Fruit fly (Drosophila melanogaster) whole organism, embryonic: ENCODE measurements around the gene Amun.

Experiments used
- BEAF-32 ChIP-seq: fragments of 200-800 bp; sonication (Bioruptor generic); optimal IDR thresholded peaks from 3 replicates; lab custom pipeline; 2017; ENCODE audit warnings: missing biosample characterization, missing genetic modification characterization, mild to moderate bottlenecking, moderate library complexity, missing genetic modification reagents
- CG10274 ChIP-seq: fragments of 200-800 bp; sonication (Bioruptor generic); optimal IDR thresholded peaks from 3 replicates; lab custom pipeline; 2017; ENCODE audit warnings: missing biosample characterization, mild to moderate bottlenecking, missing genetic modification characterization
- CG10654 ChIP-seq: fragments of 200-800 bp; sonication (Bioruptor generic); optimal IDR thresholded peaks from 2 replicates; lab custom pipeline; 2016; ENCODE audit warnings: missing biosample characterization, missing genetic modification characterization
- CG11398 ChIP-seq: fragments of 200-800 bp; sonication (Bioruptor generic); optimal IDR thresholded peaks from 2 replicates; lab custom pipeline; 2016; ENCODE audit warnings: missing biosample characterization, missing genetic modification characterization
- CG11560 ChIP-seq: fragments of 200-800 bp; sonication (Bioruptor generic); IDR thresholded peaks from 3 replicates; pipeline ENCODE4 v1.3.6; 2022; ENCODE audit warnings: missing biosample characterization, missing genetic modification characterization
- CG12744 ChIP-seq: fragments of 200-800 bp; sonication (Bioruptor generic); optimal IDR thresholded peaks from 2 replicates; lab custom pipeline; 2016; ENCODE audit warnings: missing biosample characterization, missing genetic modification characterization
- CG13123 ChIP-seq: fragments of 200-800 bp; sonication (Bioruptor generic); optimal IDR thresholded peaks from 2 replicates; lab custom pipeline; 2016; ENCODE audit warnings: missing biosample characterization, missing genetic modification characterization
- CG13775 ChIP-seq: fragments of 200-800 bp; sonication (Bioruptor generic); optimal IDR thresholded peaks from 3 replicates; lab custom pipeline; 2017; ENCODE audit warnings: missing biosample characterization, mild to moderate bottlenecking, missing genetic modification characterization
- CG15696 ChIP-seq: fragments of 200-800 bp; sonication (Bioruptor generic); optimal IDR thresholded peaks from 2 replicates; lab custom pipeline; 2019; ENCODE audit warnings: missing biosample characterization, mild to moderate bottlenecking, missing genetic modification characterization, moderate library complexity
- CG2712 ChIP-seq: fragments of 200-800 bp; optimal IDR thresholded peaks from 3 replicates; lab custom pipeline; 2019; ENCODE audit warnings: missing biosample characterization, mild to moderate bottlenecking, missing genetic modification characterization, moderate library complexity
- CG32532 ChIP-seq: fragments of 200-800 bp; sonication (Bioruptor generic); IDR thresholded peaks from 2 replicates; pipeline ENCODE4 v1.3.6; 2022; ENCODE audit warnings: missing biosample characterization, missing genetic modification characterization
- CG3407 ChIP-seq: fragments of 200-800 bp; sonication (Bioruptor generic); optimal IDR thresholded peaks from 2 replicates; lab custom pipeline; 2018; ENCODE audit warnings: missing biosample characterization, mild to moderate bottlenecking, missing genetic modification characterization
- CG34224 ChIP-seq: fragments of 200-800 bp; sonication (Bioruptor generic); IDR thresholded peaks from 3 replicates; pipeline ENCODE4 v1.3.6; 2022; ENCODE audit warnings: missing biosample characterization, missing genetic modification characterization; ENCODE audit not compliant: partially characterized antibody
- CG4404 ChIP-seq: fragments of 200-800 bp; sonication (Bioruptor generic); IDR thresholded peaks from 2 replicates; pipeline ENCODE4 v1.3.6; 2022; ENCODE audit warnings: missing biosample characterization, missing genetic modification characterization
- CG6254 ChIP-seq: fragments of 200-800 bp; sonication (Bioruptor generic); optimal IDR thresholded peaks from 3 replicates; lab custom pipeline; 2017; ENCODE audit warnings: mild to moderate bottlenecking, missing biosample characterization, missing genetic modification reagents, missing genetic modification characterization
- CG6765 ChIP-seq: fragments of 200-800 bp; sonication (Bioruptor generic); optimal IDR thresholded peaks from 3 replicates; lab custom pipeline; 2017; ENCODE audit warnings: missing biosample characterization, mild to moderate bottlenecking, missing genetic modification characterization
- CG6854 ChIP-seq: fragments of 200-800 bp; sonication (Bioruptor generic); optimal IDR thresholded peaks from 3 replicates; lab custom pipeline; 2017; ENCODE audit warnings: missing biosample characterization, mild to moderate bottlenecking, missing genetic modification characterization
- CG7786 ChIP-seq: fragments of 200-800 bp; sonication (Bioruptor generic); optimal IDR thresholded peaks from 2 replicates; lab custom pipeline; 2016; ENCODE audit warnings: missing biosample characterization, missing genetic modification characterization
- CG9932 ChIP-seq: fragments of 200-800 bp; sonication (Bioruptor generic); IDR thresholded peaks from 2 replicates; pipeline ENCODE4 v1.3.6; 2022; ENCODE audit warnings: missing biosample characterization, missing genetic modification characterization
- Chrac-16 ChIP-seq: fragments of 200-800 bp; sonication (Bioruptor generic); optimal IDR thresholded peaks from 3 replicates; lab custom pipeline; 2016; ENCODE audit warnings: missing biosample characterization, missing genetic modification characterization
- E2f1 ChIP-seq: fragments of 200-800 bp; sonication (Bioruptor generic); IDR thresholded peaks from 2 replicates; pipeline ENCODE4 v1.3.6; 2022; ENCODE audit warnings: missing biosample characterization, missing genetic modification characterization
- Fer2 ChIP-seq: fragments of 200-800 bp; sonication (Bioruptor generic); optimal IDR thresholded peaks from 2 replicates; lab custom pipeline; 2018; ENCODE audit warnings: missing biosample characterization, mild to moderate bottlenecking, missing genetic modification characterization, moderate library complexity
- HmgD ChIP-seq: fragments of 200-800 bp; sonication (Bioruptor generic); optimal IDR thresholded peaks from 3 replicates; lab custom pipeline; 2016; ENCODE audit warnings: missing biosample characterization, missing genetic modification characterization
- Mrtf ChIP-seq: fragments of 200-800 bp; sonication (Bioruptor generic); IDR thresholded peaks from 3 replicates; pipeline ENCODE4 v1.3.6; 2022; ENCODE audit warnings: missing biosample characterization, missing genetic modification characterization
- Rfx ChIP-seq: fragments of 200-800 bp; sonication (Bioruptor generic); IDR thresholded peaks from 2 replicates; pipeline ENCODE4 v1.3.6; 2022; ENCODE audit warnings: missing biosample characterization, missing genetic modification characterization
- Side ChIP-seq: fragments of 200-800 bp; sonication (Bioruptor generic); optimal IDR thresholded peaks from 2 replicates; lab custom pipeline; 2016; ENCODE audit warnings: missing biosample characterization, missing genetic modification characterization
- Sin3A ChIP-seq: fragments of >200 bp; optimal IDR thresholded peaks from 2 replicates; lab custom pipeline; 2018
- Sox102F ChIP-seq: fragments of 200-800 bp; sonication (Bioruptor generic); optimal IDR thresholded peaks from 2 replicates; lab custom pipeline; 2018; ENCODE audit warnings: missing biosample characterization, mild to moderate bottlenecking, missing genetic modification characterization, moderate library complexity
- Sry-β ChIP-seq: fragments of 200-800 bp; sonication (Bioruptor generic); optimal IDR thresholded peaks from 2 replicates; lab custom pipeline; 2018; ENCODE audit warnings: missing biosample characterization, mild to moderate bottlenecking, missing genetic modification characterization, moderate library complexity
- Stat92E ChIP-seq, 3 experiments: fragments of >200 bp in 2 of 3; fragments of 200-800 bp in 1 of 3; sonication (Bioruptor generic) in 1 of 3; optimal IDR thresholded peaks; 2 replicates each; lab custom pipeline; 2017 to 2019; ENCODE audit warnings: missing biosample characterization in 3 of 3, missing genetic modification characterization in 3 of 3, mild to moderate bottlenecking in 1 of 3, moderate library complexity in 1 of 3
- TFAM ChIP-seq: fragments of 200-800 bp; sonication (Bioruptor generic); optimal IDR thresholded peaks from 2 replicates; lab custom pipeline; 2017; ENCODE audit warnings: missing biosample characterization, missing genetic modification characterization, inconsistent platforms
- az2 ChIP-seq: fragments of 200-800 bp; sonication (Bioruptor generic); optimal IDR thresholded peaks from 3 replicates; lab custom pipeline; 2016; ENCODE audit warnings: missing biosample characterization, missing genetic modification characterization
- corto ChIP-seq: fragments of 200-800 bp; sonication (Bioruptor generic); optimal IDR thresholded peaks from 2 replicates; lab custom pipeline; 2016; ENCODE audit warnings: missing biosample characterization, mild to moderate bottlenecking, missing genetic modification characterization, moderate library complexity
- dati ChIP-seq: fragments of 200-800 bp; sonication (Bioruptor generic); IDR thresholded peaks from 2 replicates; pipeline ENCODE4 v1.3.6; 2022; ENCODE audit warnings: missing biosample characterization, missing genetic modification characterization
- dpn ChIP-seq, 2 experiments: fragments of 200-800 bp; sonication (Bioruptor generic); optimal IDR thresholded peaks; 3 replicates each; lab custom pipeline; 2016; ENCODE audit warnings: missing biosample characterization in 2 of 2, missing genetic modification characterization in 2 of 2
- emc ChIP-seq: fragments of 200-800 bp; sonication (Bioruptor generic); optimal IDR thresholded peaks from 2 replicates; lab custom pipeline; 2016; ENCODE audit warnings: missing biosample characterization, missing genetic modification characterization
- fu2 ChIP-seq: fragments of 200-800 bp; sonication (Bioruptor generic); optimal IDR thresholded peaks from 2 replicates; lab custom pipeline; 2016; ENCODE audit warnings: missing biosample characterization, missing genetic modification characterization
- gsb ChIP-seq: fragments of 200-800 bp; sonication (Bioruptor generic); IDR thresholded peaks from 2 replicates; pipeline ENCODE4 v1.3.6; 2022; ENCODE audit warnings: missing biosample characterization, missing genetic modification characterization
- hb ChIP-seq: fragments of 200-800 bp; sonication (Bioruptor generic); IDR thresholded peaks from 3 replicates; pipeline ENCODE4 v1.3.6; 2022; ENCODE audit warnings: missing biosample characterization, missing genetic modification characterization; ENCODE audit not compliant: partially characterized antibody
- insv ChIP-seq, 2 experiments: fragments of 200-800 bp; sonication (Bioruptor generic); optimal IDR thresholded peaks; 3 replicates each; lab custom pipeline; 2016 to 2018; ENCODE audit warnings: missing biosample characterization in 2 of 2, missing genetic modification characterization in 2 of 2
- lilli ChIP-seq: fragments of 200-800 bp; sonication (Bioruptor generic); optimal IDR thresholded peaks from 3 replicates; lab custom pipeline; 2016; ENCODE audit warnings: missing biosample characterization, missing genetic modification characterization
- nom ChIP-seq: fragments of 200-800 bp; sonication (Bioruptor generic); optimal IDR thresholded peaks from 2 replicates; lab custom pipeline; 2017; ENCODE audit warnings: missing biosample characterization, missing genetic modification characterization, mild to moderate bottlenecking, moderate library complexity, missing genetic modification reagents
- pb ChIP-seq: fragments of 200-800 bp; sonication (Bioruptor generic); optimal IDR thresholded peaks from 3 replicates; lab custom pipeline; 2016; ENCODE audit warnings: missing biosample characterization, missing genetic modification characterization
- prd ChIP-seq, 3 experiments: fragments of >200 bp in 2 of 3; fragments of 200-800 bp in 1 of 3; sonication (Bioruptor generic) in 1 of 3; optimal IDR thresholded peaks in 2 of 3; IDR thresholded peaks in 1 of 3; 2 replicates in 2 of 3; 3 replicates in 1 of 3; pipeline versions ENCODE4 v1.3.6 to Lab custom; 2017 to 2022; ENCODE audit warnings: missing biosample characterization in 1 of 3, missing genetic modification characterization in 1 of 3
- pros ChIP-seq: fragments of 200-800 bp; sonication (Bioruptor generic); optimal IDR thresholded peaks from 3 replicates; lab custom pipeline; 2019; ENCODE audit warnings: missing biosample characterization, mild to moderate bottlenecking, missing genetic modification characterization, moderate library complexity
- sob ChIP-seq: fragments of 200-800 bp; sonication (Bioruptor generic); IDR thresholded peaks from 2 replicates; pipeline ENCODE4 v1.3.6; 2022; ENCODE audit warnings: missing biosample characterization, missing genetic modification characterization
- ssp ChIP-seq: fragments of 200-800 bp; sonication (Bioruptor generic); IDR thresholded peaks from 2 replicates; pipeline ENCODE4 v1.3.6; 2022; ENCODE audit warnings: missing biosample characterization, missing genetic modification characterization
- ttk ChIP-seq: fragments of 200-800 bp; sonication (Bioruptor generic); IDR thresholded peaks from 2 replicates; pipeline ENCODE4 v2.1.2; 2022; ENCODE audit warnings: missing biosample characterization, missing genetic modification characterization

Amun gene

DNA sequence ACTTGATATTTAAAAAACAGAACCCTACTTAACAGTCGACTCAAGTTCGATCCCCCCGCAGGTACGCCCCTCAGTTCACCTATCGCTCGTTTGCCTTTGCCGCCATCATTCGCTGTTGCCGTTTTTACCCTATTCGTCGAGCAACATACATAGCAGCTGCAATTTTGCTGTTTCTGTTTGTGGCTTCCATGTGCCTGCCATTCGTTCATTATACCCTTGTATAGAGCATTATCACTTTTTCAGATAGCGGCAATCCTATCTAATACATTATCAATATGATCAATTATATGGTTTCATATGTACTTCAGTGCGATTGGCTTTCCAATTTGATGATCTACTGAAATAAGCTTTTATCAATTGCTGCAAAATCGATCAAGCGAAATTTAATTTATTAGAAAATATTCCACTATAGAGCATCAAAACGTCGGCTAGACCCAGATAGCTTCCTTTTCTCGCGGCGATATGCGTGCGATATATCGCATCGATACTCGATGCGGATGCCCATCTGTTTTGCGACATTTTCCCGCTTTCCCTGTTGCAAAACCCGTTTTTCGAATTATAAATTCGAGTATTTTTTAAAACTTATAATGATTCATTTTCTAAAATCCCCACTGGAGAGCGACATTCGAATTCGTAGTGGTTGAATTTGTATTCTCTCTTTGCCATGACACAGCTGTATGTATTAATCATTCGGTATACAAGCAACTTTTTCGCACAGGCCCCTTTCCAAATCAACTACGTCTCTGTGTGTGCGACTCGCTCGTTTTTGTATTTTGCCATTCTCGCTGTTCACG is 769 bp upstream of the Amun start (continued):
- peak; percentile 82 for TF ChIP-seq CG11398 (GFP tag; lab: Kevin White, UChicago)
- TF ChIP-seq insv (GFP tag; optimal IDR thresholded peaks at IDR 0.05; lab: Kevin White, UChicago) = peak; percentile 24 to 45
- TF ChIP-seq CG34224 (GFP tag; lab: Robert Waterston, UW) = peak; percentile 76
- TF ChIP-seq CG7786 (GFP tag; lab: Kevin White, UChicago) = peak; percentile 83
- TF ChIP-seq CG3407 (GFP tag; lab: Kevin White, UChicago) = peak; percentile 77
- TF ChIP-seq gsb (GFP tag; lab: Robert Waterston, UW) = peak; percentile 73
- TF ChIP-seq sob = peak; percentile 82
- TF ChIP-seq pros = peak; percentile 73
- TF ChIP-seq Stat92E (GFP tag; optimal IDR thresholded peaks at IDR 0.05; lab: Kevin White, UChicago) = peak in 1 of 3 experiments; percentile 18
- peak; percentile 79 to 91 for TF ChIP-seq dpn (GFP tag; optimal IDR thresholded peaks at IDR 0.05; lab: Kevin White, UChicago)
- peak; percentile 79 for TF ChIP-seq CG12744 (GFP tag; lab: Kevin White, UChicago)
- no peak for TF ChIP-seq Sry-β (GFP tag; lab: Kevin White, UChicago)
- TF ChIP-seq CG6254 (GFP tag; lab: Kevin White, UChicago) = peak; percentile 67
- TF ChIP-seq CG11560 (tag; lab: Robert Waterston, UW) = peak; percentile 75
- peak; percentile 80 for TF ChIP-seq CG6765 (GFP tag; lab: Kevin White, UChicago)
- TF ChIP-seq nom (GFP tag; lab: Kevin White, UChicago) = peak; percentile 85
- no peak for TF ChIP-seq Sin3A (lab: Kevin White, UChicago)
- peak; percentile 71 for TF ChIP-seq TFAM (GFP tag; lab: Kevin White, UChicago)
- peak; percentile 83 for TF ChIP-seq lilli
- peak; percentile 68 for TF ChIP-seq CG13123 (GFP tag; lab: Kevin White, UChicago)
- TF ChIP-seq ttk (GFP tag; lab: Robert Waterston, UW) = peak; percentile 72
- TF ChIP-seq CG4404 (GFP tag; lab: Robert Waterston, UW) = peak; percentile 82
- TF ChIP-seq CG13775 = peak; percentile 85
- peak; percentile 78 for TF ChIP-seq emc
- peak; percentile 70 for TF ChIP-seq corto (GFP tag; lab: Kevin White, UChicago)
- TF ChIP-seq CG15696 (tag; lab: Kevin White, UChicago) = peak; percentile 87
- peak; percentile 54; the same call in 1 of the 3 replicates for TF ChIP-seq hb
- peak; percentile 87 for TF ChIP-seq Rfx (GFP tag; lab: Robert Waterston, UW)
- TF ChIP-seq CG10274 (GFP tag; lab: Kevin White, UChicago) = peak; percentile 90
- TF ChIP-seq Side (GFP tag; lab: Kevin White, UChicago) = peak; percentile 70
- peak; percentile 93 for TF ChIP-seq CG2712 (tag; lab: Kevin White, UChicago)
- peak; percentile 81 for TF ChIP-seq CG32532 (GFP tag; lab: Robert Waterston, UW)
- peak; percentile 63 for TF ChIP-seq E2f1 (GFP tag; lab: Robert Waterston, UW)
- TF ChIP-seq ssp (GFP tag; lab: Robert Waterston, UW) = peak; percentile 71
- peak; percentile 81 for TF ChIP-seq Mrtf (GFP tag; lab: Robert Waterston, UW)
- TF ChIP-seq HmgD (GFP tag; lab: Kevin White, UChicago) = no peak
- peak; percentile 70 for TF ChIP-seq CG9932
- peak; percentile 85 for TF ChIP-seq CG6854 (GFP tag; lab: Kevin White, UChicago)
- TF ChIP-seq Fer2 (tag; lab: Kevin White, UChicago) = peak; percentile 65
- no peak for TF ChIP-seq prd (optimal IDR thresholded peaks at IDR 0.05; lab: Kevin White, UChicago)
- TF ChIP-seq prd (GFP tag; IDR thresholded peaks at IDR 0.05; lab: Robert Waterston, UW) = peak; percentile 90
- peak; percentile 84 for TF ChIP-seq az2 (GFP tag; lab: Kevin White, UChicago)
- peak; percentile 76 for TF ChIP-seq CG10654 (GFP tag; lab: Kevin White, UChicago)
- TF ChIP-seq dati = peak; percentile 53; the same call in 1 of the 2 replicates
- TF ChIP-seq BEAF-32 (GFP tag; lab: Kevin White, UChicago) = peak; percentile 75
- TF ChIP-seq pb (GFP tag; lab: Kevin White, UChicago) = peak; percentile 81
- TF ChIP-seq fu2 (GFP tag; lab: Kevin White, UChicago) = peak; percentile 81
- TF ChIP-seq Sox102F (GFP tag; lab: Kevin White, UChicago) = peak; percentile 87
- TF ChIP-seq Chrac-16 (GFP tag; lab: Kevin White, UChicago) = peak; percentile 86
